Worm (Caenorhabditis elegans): Measurements from ENCODE around the gene fbxb-103.

The fbxb-103 gene

ce11 chrII:3911284-3911683, 4.3 kb downstream of the fbxb-103 start (continued):
- TF ChIP-seq ceh-82 (tag; optimal IDR thresholded peaks at IDR 0.05), result peak in 1 of 3 experiments; percentile 23
- TF ChIP-seq fkh-4 (tag; optimal IDR thresholded peaks at IDR 0.05; ENCODE audit: borderline replicate concordance), result no peak
- TF ChIP-seq lin-14 (GFP tag; optimal IDR thresholded peaks at IDR 0.05), result peak; percentile 67
- TF ChIP-seq fkh-8 (tag; optimal IDR thresholded peaks at IDR 0.05), result no peak
- TF ChIP-seq nhr-90 (tag; optimal IDR thresholded peaks at IDR 0.05; ENCODE audit: poor library complexity), result peak; percentile 32
- TF ChIP-seq lin-13 (GFP tag; optimal IDR thresholded peaks at IDR 0.05), result no peak
- TF ChIP-seq nhr-71 (tag; optimal IDR thresholded peaks at IDR 0.05), result peak; percentile 20
- no peak for TF ChIP-seq lin-39 (tag; optimal IDR thresholded peaks at IDR 0.05)
- TF ChIP-seq nhr-237 (tag; optimal IDR thresholded peaks at IDR 0.05), result no peak
- TF ChIP-seq nhr-11 (tag; optimal IDR thresholded peaks at IDR 0.05), result no peak
- no peak for TF ChIP-seq aha-1 (tag; optimal IDR thresholded peaks at IDR 0.05)
- no peak for TF ChIP-seq mep-1 (tag; optimal IDR thresholded peaks at IDR 0.05)
- TF ChIP-seq nhr-76 (tag; optimal IDR thresholded peaks at IDR 0.05), result no peak
- TF ChIP-seq sptf-1 (tag; optimal IDR thresholded peaks at IDR 0.05), result no peak

- no peak for TF ChIP-seq lir-3 (tag; optimal IDR thresholded peaks at IDR 0.05; ENCODE audit: poor library complexity)
- no peak for TF ChIP-seq isw-1 (GFP tag; IDR thresholded peaks at IDR 0.05)
- no peak for TF ChIP-seq lin-35 (GFP tag; optimal IDR thresholded peaks at IDR 0.05)
- TF ChIP-seq fkh-10 (GFP tag; optimal IDR thresholded peaks at IDR 0.05), result no peak
- no peak for TF ChIP-seq nhr-90 (tag; optimal IDR thresholded peaks at IDR 0.05; ENCODE audit: poor library complexity)
- TF ChIP-seq nhr-19 (GFP tag; conservative IDR thresholded peaks at IDR 0.05), result no peak
- no peak for TF ChIP-seq zip-4 (GFP tag; optimal IDR thresholded peaks at IDR 0.05)
- no peak for TF ChIP-seq dpl-1 (GFP tag; optimal IDR thresholded peaks at IDR 0.05)
- TF ChIP-seq C34B4.2 (tag; optimal IDR thresholded peaks at IDR 0.05), result no peak
- TF ChIP-seq aha-1 (tag; optimal IDR thresholded peaks at IDR 0.05), result no peak
These were observed 4.8 kb downstream of the fbxb-103 start, which contains the start of gene F53C3.1 for ce11 chrII:3911716-3912115. F53C3.1 (plus strand) TSS chrII:3912016.

ce11 chrII:3913673-3914072, 6.7 kb downstream of the fbxb-103 start:
- TF ChIP-seq hlh-17 (GFP tag; optimal IDR thresholded peaks at IDR 0.05; ENCODE audit: borderline replicate concordance) (no peak), pag-3 (tag; optimal IDR thresholded peaks at IDR 0.05; ENCODE audit: borderline replicate concordance, insufficient read depth) (no peak), ceh-8 (GFP tag; optimal IDR thresholded peaks at IDR 0.05) (no peak), nhr-28 (tag; optimal IDR thresholded peaks at IDR 0.05) (no peak), lin-35 (GFP tag; optimal IDR thresholded peaks at IDR 0.05) (no peak), lin-39 (tag; optimal IDR thresholded peaks at IDR 0.05) (no peak)

- no peak for TF ChIP-seq Y116A8C.19 (tag; optimal IDR thresholded peaks at IDR 0.05; ENCODE audit: borderline replicate concordance)
- peak; percentile 91 for TF ChIP-seq dsc-1 (tag; optimal IDR thresholded peaks at IDR 0.05)
- TF ChIP-seq swsn-7 (tag; optimal IDR thresholded peaks at IDR 0.05), result no peak
These were observed 11.2 kb downstream of the fbxb-103 start for ce11 chrII:3917985-3918633.

ce11 chrII:3920611-3921010, 13.7 kb downstream of the fbxb-103 start:
- TF ChIP-seq zag-1 (tag; optimal IDR thresholded peaks at IDR 0.05) (no peak), lin-15B (tag; optimal IDR thresholded peaks at IDR 0.05) (no peak), mdl-1 (tag; optimal IDR thresholded peaks at IDR 0.05) (no peak), fkh-4 (tag; optimal IDR thresholded peaks at IDR 0.05; ENCODE audit: borderline replicate concordance) (no peak), C34B4.2 (tag; optimal IDR thresholded peaks at IDR 0.05) (no peak), nhr-85 (tag) (no peak), hlh-4 (tag; optimal IDR thresholded peaks at IDR 0.05) (no peak), nhr-11 (tag; optimal IDR thresholded peaks at IDR 0.05) (no peak), unc-62 (GFP tag; optimal IDR thresholded peaks at IDR 0.05) (no peak), unc-30 (tag; optimal IDR thresholded peaks at IDR 0.05) (no peak), lin-14 (GFP tag; optimal IDR thresholded peaks at IDR 0.05) (no peak)

Data from whole organism, L1 larva.